Worm (Caenorhabditis elegans): Measurements from ENCODE around the gene sptl-2.

The sptl-2 gene

DNA sequence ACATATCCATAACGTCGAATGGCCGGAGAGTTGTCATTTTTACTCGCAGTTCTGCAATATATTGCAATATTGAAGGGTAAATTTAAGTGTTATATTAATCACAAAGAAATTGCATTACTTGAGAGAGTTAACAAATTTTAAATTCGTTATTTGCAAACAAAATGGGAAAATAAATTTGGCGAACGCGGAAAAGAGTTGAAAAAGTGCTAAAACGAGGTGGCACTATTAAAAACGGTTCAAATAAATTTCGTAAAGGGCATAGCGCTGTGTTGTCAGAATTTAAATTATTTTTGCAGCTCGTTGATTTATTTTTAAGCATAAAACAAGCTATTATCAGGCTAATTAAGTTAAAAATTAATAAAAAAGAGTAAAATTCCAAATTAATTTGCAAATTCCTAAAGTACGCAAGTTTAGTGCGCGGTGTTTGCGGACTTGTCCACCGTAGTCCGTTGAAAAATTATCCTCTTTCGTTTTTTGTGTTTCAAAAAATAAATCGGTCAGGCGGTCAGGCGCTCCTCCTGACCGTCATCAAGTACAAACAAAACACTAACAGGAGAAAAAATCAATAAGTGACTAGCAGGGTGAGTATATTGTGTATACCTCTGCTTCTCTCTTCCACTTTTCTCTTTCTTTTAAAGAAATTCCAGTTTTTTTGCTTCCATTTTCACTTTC is 33.5 kb upstream of the sptl-2 start, which contains the start of the genes natb-1 and abhd-12 (continued):
- TF ChIP-seq tbx-2 (tag; optimal IDR thresholded peaks at IDR 0.05) (peak; percentile 19), nhr-28 (tag; optimal IDR thresholded peaks at IDR 0.05) (no peak), dpl-1 (GFP tag; optimal IDR thresholded peaks at IDR 0.05) (peak; percentile 20 to 60 (median 55)), nhr-20 (tag; optimal IDR thresholded peaks at IDR 0.05) (peak; percentile 54), sox-4 (tag; optimal IDR thresholded peaks at IDR 0.05) (no peak), snpc-4 (tag; optimal IDR thresholded peaks at IDR 0.05) (no peak), lin-39 (tag; optimal IDR thresholded peaks at IDR 0.05) (no peak), xbp-1 (tag; optimal IDR thresholded peaks at IDR 0.05) (peak; percentile 38), blmp-1 (tag; optimal IDR thresholded peaks at IDR 0.05) (peak; percentile 64), lin-14 (GFP tag; optimal IDR thresholded peaks at IDR 0.05) (peak; percentile 55), ceh-63 (GFP tag; optimal IDR thresholded peaks at IDR 0.05) (no peak), pag-3 (tag; optimal IDR thresholded peaks at IDR 0.05; ENCODE audit: borderline replicate concordance, insufficient read depth) (no peak), jun-1 (tag; optimal IDR thresholded peaks at IDR 0.05) (no peak), fos-1 (tag; optimal IDR thresholded peaks at IDR 0.05) (no peak), egl-27 (tag; optimal IDR thresholded peaks at IDR 0.05) (no peak), lin-35 (GFP tag; optimal IDR thresholded peaks at IDR 0.05) (peak; percentile 44 to 81), ets-5 (GFP tag; IDR thresholded peaks at IDR 0.05) (no peak), nhr-76 (tag; optimal IDR thresholded peaks at IDR 0.05) (no peak), nhr-85 (tag) (peak; percentile 69), nhr-47 (tag; optimal IDR thresholded peaks at IDR 0.05) (peak; percentile 52), alr-1 (tag; optimal IDR thresholded peaks at IDR 0.05; ENCODE audit: borderline replicate concordance) (no peak)

DNA sequence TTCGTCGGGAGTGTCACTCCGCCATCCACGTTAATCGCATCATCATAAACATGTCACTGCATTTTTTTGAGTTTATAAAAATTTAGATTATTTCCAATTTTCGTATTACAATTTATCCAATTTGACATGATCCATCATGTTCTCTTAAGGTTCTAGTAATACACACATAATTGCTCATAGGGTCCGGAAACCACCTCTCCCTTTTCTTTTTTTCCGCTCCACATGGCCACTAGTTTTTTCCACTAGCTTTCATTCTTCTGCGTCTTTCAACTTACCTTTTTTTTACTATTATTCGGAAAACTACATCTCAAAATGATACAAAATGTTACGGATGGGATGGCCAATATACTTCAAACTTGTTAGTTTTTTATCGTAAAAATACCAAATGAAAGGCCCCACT is 31.1 kb upstream of the sptl-2 start, which contains the start of gene Y97E10AL.1:
Y97E10AL.1 (plus strand) TSS at position 301 of the 400 bp plus-strand sequence.
- TF ChIP-seq efl-3 (GFP tag; optimal IDR thresholded peaks at IDR 0.05) (no peak), nhr-76 (tag; optimal IDR thresholded peaks at IDR 0.05) (no peak), fkh-4 (tag; optimal IDR thresholded peaks at IDR 0.05; ENCODE audit: borderline replicate concordance) (no peak), alr-1 (tag; optimal IDR thresholded peaks at IDR 0.05; ENCODE audit: borderline replicate concordance) (no peak), unc-62 (GFP tag; optimal IDR thresholded peaks at IDR 0.05) (no peak), isw-1 (GFP tag; IDR thresholded peaks at IDR 0.05) (no peak), nhr-85 (tag) (no peak), nhr-84 (tag; optimal IDR thresholded peaks at IDR 0.05) (no peak), ama-1 (optimal IDR thresholded peaks at IDR 0.05) (no peak), pax-3 (tag; optimal IDR thresholded peaks at IDR 0.05) (no peak), Y116A8C.19 (tag; optimal IDR thresholded peaks at IDR 0.05; ENCODE audit: borderline replicate concordance) (no peak), unc-130 (tag; optimal IDR thresholded peaks at IDR 0.05) (no peak), zip-4 (GFP tag; optimal IDR thresholded peaks at IDR 0.05) (no peak), elt-3 (tag; optimal IDR thresholded peaks at IDR 0.05) (no peak)

DNA sequence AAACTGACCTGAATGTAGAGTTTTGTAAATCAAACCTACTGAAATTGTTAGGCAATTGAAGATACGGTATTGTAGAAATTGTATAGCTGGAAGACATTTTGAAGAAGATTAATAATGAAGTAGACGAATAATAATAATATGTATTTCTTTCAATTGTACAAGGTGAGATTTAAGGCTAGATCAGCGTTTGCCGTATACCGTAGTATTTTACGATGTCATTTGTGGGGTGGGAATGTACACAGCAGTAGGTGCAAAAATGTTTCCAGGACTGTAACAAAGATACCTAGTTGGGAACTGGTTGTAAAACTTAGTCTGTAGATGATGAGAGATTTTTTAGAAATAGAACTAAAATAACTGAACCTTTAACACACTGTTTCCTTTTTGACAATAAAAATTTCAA is 22.4 kb upstream of the sptl-2 start, which contains the start of gene ceh-76:
ceh-76 (minus strand) TSS at position 101 of the 400 bp plus-strand sequence.
- TF ChIP-seq fkh-4 (tag; optimal IDR thresholded peaks at IDR 0.05; ENCODE audit: borderline replicate concordance) (no peak), fkh-8 (tag; optimal IDR thresholded peaks at IDR 0.05) (no peak), dpl-1 (GFP tag; optimal IDR thresholded peaks at IDR 0.05) (no peak), nhr-76 (tag; optimal IDR thresholded peaks at IDR 0.05) (no peak), nhr-77 (tag; optimal IDR thresholded peaks at IDR 0.05) (no peak), C16A3.4 (tag; optimal IDR thresholded peaks at IDR 0.05) (no peak), nhr-90 (tag; optimal IDR thresholded peaks at IDR 0.05; ENCODE audit: poor library complexity) (no peak), zag-1 (tag; optimal IDR thresholded peaks at IDR 0.05) (no peak), nhr-19 (GFP tag; conservative IDR thresholded peaks at IDR 0.05) (no peak), hlh-17 (GFP tag; optimal IDR thresholded peaks at IDR 0.05; ENCODE audit: borderline replicate concordance) (no peak), C04F5.9 (tag; optimal IDR thresholded peaks at IDR 0.05) (no peak), lin-14 (GFP tag; optimal IDR thresholded peaks at IDR 0.05) (no peak), tlp-1 (tag; optimal IDR thresholded peaks at IDR 0.05) (no peak), nhr-47 (tag; optimal IDR thresholded peaks at IDR 0.05) (no peak), egl-13 (tag; optimal IDR thresholded peaks at IDR 0.05) (no peak)

Data from whole organism, L1 larva.